Worm (Caenorhabditis elegans): Measurements from ENCODE around the gene cyp-14A1.
A peak's percentile ranks its signal among the peaks of the same experiment; 100 is the strongest.

cyp-14A1 gene

ce11 chrX:13224608-13225007 is 42.5 kb downstream of the cyp-14A1 start, which contains the start of gene skr-19:
Gene skr-19 (minus strand): TSS chrX:13224708.
- no peak for TF ChIP-seq zip-8 (tag; optimal IDR thresholded peaks at IDR 0.05)
- no peak for TF ChIP-seq lsy-2 (tag; optimal IDR thresholded peaks at IDR 0.05)
- no peak for TF ChIP-seq nhr-76 (tag; optimal IDR thresholded peaks at IDR 0.05)
- no peak for TF ChIP-seq sem-2 (GFP tag; optimal IDR thresholded peaks at IDR 0.05)
- no peak for TF ChIP-seq snpc-4 (tag; optimal IDR thresholded peaks at IDR 0.05)
- TF ChIP-seq ces-1 (GFP tag; optimal IDR thresholded peaks at IDR 0.05) = no peak
- TF ChIP-seq unc-120 (tag; optimal IDR thresholded peaks at IDR 0.05; ENCODE audit: poor library complexity, severe bottlenecking) = no peak

ce11 chrX:13223437-13223836 is 43.7 kb downstream of the cyp-14A1 start, which contains the start of gene skr-20:
Gene skr-20 (minus strand): TSS chrX:13223537.
- TF ChIP-seq bed-3 (GFP tag; optimal IDR thresholded peaks at IDR 0.05) = no peak
- TF ChIP-seq ceh-43 (GFP tag; optimal IDR thresholded peaks at IDR 0.05) = no peak

- peak; percentile 51 for TF ChIP-seq hlh-1 (tag; optimal IDR thresholded peaks at IDR 0.05)
- peak; percentile 80 for TF ChIP-seq lin-32 (GFP tag; optimal IDR thresholded peaks at IDR 0.05)
- peak; percentile 84 for TF ChIP-seq cnd-1 (tag; optimal IDR thresholded peaks at IDR 0.05)
- TF ChIP-seq mep-1 (tag; optimal IDR thresholded peaks at IDR 0.05) = peak; percentile 37
- TF ChIP-seq ces-1 (GFP tag; optimal IDR thresholded peaks at IDR 0.05) = no peak
- peak; percentile 14 for TF ChIP-seq nhr-2 (tag; optimal IDR thresholded peaks at IDR 0.05)
These were observed 45.8 kb downstream of the cyp-14A1 start, which contains the start of gene asp-4 for ce11 chrX:13221357-13221756. Gene asp-4 (minus strand): TSS chrX:13221462.

- TF ChIP-seq hlh-1 (tag; optimal IDR thresholded peaks at IDR 0.05) (peak; percentile 4), unc-120 (tag; optimal IDR thresholded peaks at IDR 0.05; ENCODE audit: poor library complexity, severe bottlenecking) (no peak)
These were observed 46.5 kb downstream of the cyp-14A1 start for ce11 chrX:13220609-13221008.

- no peak for TF ChIP-seq nhr-12 (tag; optimal IDR thresholded peaks at IDR 0.05)
- no peak for TF ChIP-seq unc-62 (GFP tag; optimal IDR thresholded peaks at IDR 0.05)
- TF ChIP-seq lin-32 (GFP tag; optimal IDR thresholded peaks at IDR 0.05) = no peak
- no peak for TF ChIP-seq ceh-43 (GFP tag; optimal IDR thresholded peaks at IDR 0.05)
- TF ChIP-seq flh-1 (GFP tag; optimal IDR thresholded peaks at IDR 0.05) = no peak
- TF ChIP-seq pha-4 (tag; optimal IDR thresholded peaks at IDR 0.05) = no peak
- TF ChIP-seq snpc-4 (tag; optimal IDR thresholded peaks at IDR 0.05) = no peak
- TF ChIP-seq elt-1 (tag; optimal IDR thresholded peaks at IDR 0.05; ENCODE audit: borderline replicate concordance, insufficient read depth) = no peak
- no peak for TF ChIP-seq sptf-1 (tag; optimal IDR thresholded peaks at IDR 0.05)
These were observed 49.2 kb downstream of the cyp-14A1 start for ce11 chrX:13217940-13218339.

- TF ChIP-seq ceh-39 (tag; optimal IDR thresholded peaks at IDR 0.05) = no peak
- TF ChIP-seq unc-120 (tag; optimal IDR thresholded peaks at IDR 0.05; ENCODE audit: poor library complexity, severe bottlenecking) = no peak
- TF ChIP-seq elt-3 (tag; optimal IDR thresholded peaks at IDR 0.05) = no peak
- no peak for TF ChIP-seq mab-5 (tag; optimal IDR thresholded peaks at IDR 0.05)
- TF ChIP-seq ces-1 (GFP tag; optimal IDR thresholded peaks at IDR 0.05) = no peak
- TF ChIP-seq lin-13 (tag; optimal IDR thresholded peaks at IDR 0.05) = no peak
- no peak for TF ChIP-seq nhr-237 (tag; optimal IDR thresholded peaks at IDR 0.05)
- no peak for TF ChIP-seq zip-8 (tag; optimal IDR thresholded peaks at IDR 0.05)
- TF ChIP-seq ceh-83 (GFP tag; optimal IDR thresholded peaks at IDR 0.05) = no peak
- no peak for TF ChIP-seq lsy-2 (tag; optimal IDR thresholded peaks at IDR 0.05)
- no peak for TF ChIP-seq sem-2 (GFP tag; optimal IDR thresholded peaks at IDR 0.05)
- no peak for TF ChIP-seq M03D4.4 (tag; optimal IDR thresholded peaks at IDR 0.05)
These were observed 50.4 kb downstream of the cyp-14A1 start, which contains the start of gene R12H7.4 for ce11 chrX:13216802-13217201. Gene R12H7.4 (plus strand): TSS chrX:13217102.

Measured in whole organism, mixed stage, embryonic.